Fruit fly (Drosophila melanogaster) whole organism, embryonic: Measurements from ENCODE around the gene CG9395.

Source experiments
- Ada2b ChIP-seq: fragments of 200-800 bp; sonication (Bioruptor generic); IDR thresholded peaks from 2 replicates; pipeline ENCODE4 v1.3.6; 2022; ENCODE audit warnings: missing biosample characterization, missing genetic modification characterization
- B-H1 ChIP-seq: fragments of 200-800 bp; sonication (Bioruptor generic); IDR thresholded peaks from 3 replicates; pipeline ENCODE4 v1.3.6; 2022; ENCODE audit warnings: missing biosample characterization, missing genetic modification characterization
- CG10321 ChIP-seq: fragments of 200-800 bp; sonication (Bioruptor generic); IDR thresholded peaks from 2 replicates; pipeline ENCODE4 v1.3.6; 2022; ENCODE audit warnings: missing biosample characterization, missing genetic modification characterization
- CG10462 ChIP-seq: fragments of 200-800 bp; sonication (Bioruptor generic); optimal IDR thresholded peaks from 2 replicates; lab custom pipeline; 2016; ENCODE audit warnings: missing biosample characterization, missing genetic modification characterization
- CG12219 ChIP-seq: fragments of 200-800 bp; sonication (Bioruptor generic); optimal IDR thresholded peaks from 3 replicates; lab custom pipeline; 2018; ENCODE audit warnings: missing biosample characterization, mild to moderate bottlenecking, missing genetic modification characterization
- CG12659 ChIP-seq: fragments of 200-800 bp; sonication (Bioruptor generic); optimal IDR thresholded peaks from 3 replicates; lab custom pipeline; 2017; ENCODE audit warnings: mild to moderate bottlenecking, missing biosample characterization, missing genetic modification reagents, missing genetic modification characterization
- CG12744 ChIP-seq: fragments of 200-800 bp; sonication (Bioruptor generic); optimal IDR thresholded peaks from 2 replicates; lab custom pipeline; 2016; ENCODE audit warnings: missing biosample characterization, missing genetic modification characterization
- CG13123 ChIP-seq: fragments of 200-800 bp; sonication (Bioruptor generic); optimal IDR thresholded peaks from 2 replicates; lab custom pipeline; 2016; ENCODE audit warnings: missing biosample characterization, missing genetic modification characterization
- CG13775 ChIP-seq: fragments of 200-800 bp; sonication (Bioruptor generic); optimal IDR thresholded peaks from 3 replicates; lab custom pipeline; 2017; ENCODE audit warnings: missing biosample characterization, mild to moderate bottlenecking, missing genetic modification characterization
- CG14667 ChIP-seq: fragments of 200-800 bp; sonication (Bioruptor generic); IDR thresholded peaks from 2 replicates; pipeline ENCODE4 v1.3.6; 2022; ENCODE audit warnings: missing biosample characterization, missing genetic modification characterization
- CG16863 ChIP-seq: fragments of 200-800 bp; sonication (Bioruptor generic); optimal IDR thresholded peaks from 3 replicates; lab custom pipeline; 2016; ENCODE audit warnings: missing biosample characterization, missing genetic modification characterization
- CG17829 ChIP-seq: fragments of 200-800 bp; optimal IDR thresholded peaks from 2 replicates; lab custom pipeline; 2019; ENCODE audit warnings: missing biosample characterization, mild to moderate bottlenecking, missing genetic modification characterization, moderate library complexity
- CG18476 ChIP-seq: fragments of 200-800 bp; sonication (Bioruptor generic); optimal IDR thresholded peaks from 2 replicates; lab custom pipeline; 2016; ENCODE audit warnings: missing biosample characterization, mild to moderate bottlenecking, missing genetic modification characterization
- CG18599 ChIP-seq: fragments of 200-800 bp; sonication (Bioruptor generic); optimal IDR thresholded peaks from 3 replicates; lab custom pipeline; 2017; ENCODE audit warnings: missing biosample characterization, missing genetic modification characterization, mild to moderate bottlenecking, moderate library complexity, missing genetic modification reagents
- CG2712 ChIP-seq: fragments of 200-800 bp; optimal IDR thresholded peaks from 3 replicates; lab custom pipeline; 2019; ENCODE audit warnings: missing biosample characterization, mild to moderate bottlenecking, missing genetic modification characterization, moderate library complexity
- CG31388 ChIP-seq: fragments of 200-800 bp; sonication (Bioruptor generic); optimal IDR thresholded peaks from 2 replicates; lab custom pipeline; 2016; ENCODE audit warnings: missing biosample characterization, missing genetic modification characterization
- CG32767 ChIP-seq: fragments of 200-800 bp; sonication (Bioruptor generic); IDR thresholded peaks from 2 replicates; pipeline ENCODE4 v1.3.6; 2022; ENCODE audit warnings: missing biosample characterization, missing genetic modification characterization
- CG6765 ChIP-seq: fragments of 200-800 bp; sonication (Bioruptor generic); optimal IDR thresholded peaks from 3 replicates; lab custom pipeline; 2017; ENCODE audit warnings: missing biosample characterization, mild to moderate bottlenecking, missing genetic modification characterization
- CG6854 ChIP-seq: fragments of 200-800 bp; sonication (Bioruptor generic); optimal IDR thresholded peaks from 3 replicates; lab custom pipeline; 2017; ENCODE audit warnings: missing biosample characterization, mild to moderate bottlenecking, missing genetic modification characterization
- CG7745 ChIP-seq: fragments of 200-800 bp; sonication (Bioruptor generic); optimal IDR thresholded peaks from 2 replicates; lab custom pipeline; 2018; ENCODE audit warnings: missing biosample characterization, mild to moderate bottlenecking, missing genetic modification characterization, moderate library complexity
- CG7963 ChIP-seq: fragments of 200-800 bp; sonication (Bioruptor generic); IDR thresholded peaks from 3 replicates; pipeline ENCODE4 v1.3.6; 2022; ENCODE audit warnings: missing biosample characterization, missing genetic modification characterization; ENCODE audit not compliant: partially characterized antibody
- CG8281 ChIP-seq: fragments of 200-800 bp; sonication (Bioruptor generic); optimal IDR thresholded peaks from 2 replicates; lab custom pipeline; 2018; ENCODE audit warnings: missing biosample characterization, mild to moderate bottlenecking, missing genetic modification characterization, moderate library complexity
- CG8944 ChIP-seq: fragments of 200-800 bp; sonication (Bioruptor generic); optimal IDR thresholded peaks from 3 replicates; lab custom pipeline; 2016; ENCODE audit warnings: missing biosample characterization, missing genetic modification characterization
- Camta ChIP-seq: fragments of 200-800 bp; sonication (Bioruptor generic); optimal IDR thresholded peaks from 2 replicates; lab custom pipeline; 2016; ENCODE audit warnings: missing biosample characterization, missing genetic modification characterization
- CkIIα-i1 ChIP-seq: fragments of 200-800 bp; sonication (Bioruptor generic); IDR thresholded peaks from 2 replicates; pipeline ENCODE4 v1.3.6; 2022; ENCODE audit warnings: missing biosample characterization, missing genetic modification characterization
- Dbx ChIP-seq: fragments of 200-800 bp; sonication (Bioruptor generic); IDR thresholded peaks from 3 replicates; pipeline ENCODE4 v1.3.6; 2022; ENCODE audit warnings: missing biosample characterization, missing genetic modification characterization
- Dp ChIP-seq: fragments of 200-800 bp; sonication (Bioruptor generic); optimal IDR thresholded peaks from 2 replicates; lab custom pipeline; 2018; ENCODE audit warnings: missing biosample characterization, mild to moderate bottlenecking, missing genetic modification characterization, moderate library complexity
- Hr3 ChIP-seq: fragments of 200-800 bp; sonication (Bioruptor generic); optimal IDR thresholded peaks from 3 replicates; lab custom pipeline; 2016; ENCODE audit warnings: missing biosample characterization, missing genetic modification characterization
- Hr51 ChIP-seq, 2 experiments: fragments of 200-800 bp; sonication (Bioruptor generic); optimal IDR thresholded peaks; 2 replicates in 1 of 2; 3 replicates in 1 of 2; lab custom pipeline; 2016 to 2018; ENCODE audit warnings: missing biosample characterization in 2 of 2, missing genetic modification characterization in 2 of 2, mild to moderate bottlenecking in 1 of 2, moderate library complexity in 1 of 2
- Mad ChIP-seq: fragments of 200-800 bp; sonication (Bioruptor generic); optimal IDR thresholded peaks from 2 replicates; lab custom pipeline; 2016; ENCODE audit warnings: missing biosample characterization, missing genetic modification characterization
- Meics ChIP-seq: fragments of 200-800 bp; sonication (Bioruptor generic); optimal IDR thresholded peaks from 2 replicates; lab custom pipeline; 2017; ENCODE audit warnings: missing biosample characterization, mild to moderate bottlenecking, missing genetic modification characterization
- NfI ChIP-seq: fragments of 200-800 bp; sonication (Bioruptor generic); optimal IDR thresholded peaks from 3 replicates; lab custom pipeline; 2018; ENCODE audit warnings: missing biosample characterization, mild to moderate bottlenecking, missing genetic modification characterization, moderate library complexity
- Sox100B ChIP-seq: fragments of 200-800 bp; sonication (Bioruptor generic); optimal IDR thresholded peaks from 3 replicates; lab custom pipeline; 2018; ENCODE audit warnings: missing biosample characterization, mild to moderate bottlenecking, missing genetic modification characterization
- Tbp ChIP-seq: fragments of >200 bp; optimal IDR thresholded peaks from 2 replicates; lab custom pipeline; 2018; ENCODE audit warnings: missing biosample characterization, missing genetic modification characterization
- YL-1 ChIP-seq: fragments of 200-800 bp; sonication (Bioruptor generic); optimal IDR thresholded peaks from 3 replicates; lab custom pipeline; 2017; ENCODE audit warnings: missing biosample characterization, mild to moderate bottlenecking, missing genetic modification characterization
- cad ChIP-seq: fragments of >200 bp; optimal IDR thresholded peaks from 2 replicates; lab custom pipeline; 2017; ENCODE audit warnings: missing biosample characterization, missing genetic modification characterization
- cas ChIP-seq: fragments of 200-800 bp; sonication (Bioruptor generic); IDR thresholded peaks from 2 replicates; pipeline ENCODE4 v1.3.6; 2022; ENCODE audit warnings: missing biosample characterization, missing genetic modification characterization
- caup ChIP-seq: fragments of 200-800 bp; sonication (Bioruptor generic); optimal IDR thresholded peaks from 3 replicates; lab custom pipeline; 2017; ENCODE audit warnings: missing biosample characterization, mild to moderate bottlenecking, missing genetic modification characterization, moderate library complexity; ENCODE audit not compliant: severe bottlenecking
- dan ChIP-seq: fragments of 200-800 bp; sonication (Bioruptor generic); IDR thresholded peaks from 2 replicates; pipeline ENCODE4 v1.3.6; 2022; ENCODE audit warnings: missing biosample characterization, missing genetic modification characterization
- disco-r ChIP-seq: fragments of 200-800 bp; sonication (Bioruptor generic); optimal IDR thresholded peaks from 2 replicates; lab custom pipeline; 2016; ENCODE audit warnings: missing biosample characterization, missing genetic modification characterization
- dmrt11E ChIP-seq: fragments of 200-800 bp; sonication (Bioruptor generic); optimal IDR thresholded peaks from 3 replicates; lab custom pipeline; 2018; ENCODE audit warnings: missing biosample characterization, mild to moderate bottlenecking, missing genetic modification characterization, moderate library complexity
- gsb-n ChIP-seq: fragments of 200-800 bp; sonication (Bioruptor generic); optimal IDR thresholded peaks from 3 replicates; lab custom pipeline; 2018; ENCODE audit warnings: missing biosample characterization, mild to moderate bottlenecking, missing genetic modification characterization
- jumu ChIP-seq: fragments of 200-800 bp; sonication (Bioruptor generic); optimal IDR thresholded peaks from 3 replicates; lab custom pipeline; 2016; ENCODE audit warnings: missing biosample characterization, missing genetic modification characterization
- lab ChIP-seq: fragments of 200-800 bp; sonication (Bioruptor generic); optimal IDR thresholded peaks from 3 replicates; lab custom pipeline; 2017; ENCODE audit warnings: missing biosample characterization, missing genetic modification characterization, mild to moderate bottlenecking, moderate library complexity, missing genetic modification reagents
- luna ChIP-seq: fragments of 200-800 bp; sonication (Bioruptor generic); optimal IDR thresholded peaks from 2 replicates; lab custom pipeline; 2016; ENCODE audit warnings: missing biosample characterization, missing genetic modification characterization
- nmo ChIP-seq: fragments of 200-800 bp; sonication (Bioruptor generic); optimal IDR thresholded peaks from 2 replicates; lab custom pipeline; 2018; ENCODE audit warnings: missing biosample characterization, mild to moderate bottlenecking, missing genetic modification characterization, moderate library complexity
- ranshi ChIP-seq: fragments of 200-800 bp; sonication (Bioruptor generic); IDR thresholded peaks from 2 replicates; pipeline ENCODE4 v1.3.6; 2022; ENCODE audit warnings: missing biosample characterization, missing genetic modification characterization
- sob ChIP-seq: fragments of 200-800 bp; sonication (Bioruptor generic); IDR thresholded peaks from 2 replicates; pipeline ENCODE4 v1.3.6; 2022; ENCODE audit warnings: missing biosample characterization, missing genetic modification characterization
- tx ChIP-seq: fragments of 200-800 bp; sonication (Bioruptor generic); optimal IDR thresholded peaks from 2 replicates; lab custom pipeline; 2016; ENCODE audit warnings: missing biosample characterization, missing genetic modification characterization

The CG9395 gene

dm6 chr2L:13373435-13374242 lies 18.8 kb upstream of the CG9395 start, which contains the start of the genes Bdp1 and CG6565 (continued):
- TF ChIP-seq cad (GFP tag; lab: Kevin White, UChicago) = no peak
- TF ChIP-seq CG31388 = peak; percentile 95
- peak; percentile 94 for TF ChIP-seq YL-1
- TF ChIP-seq disco-r (GFP tag; lab: Kevin White, UChicago) = peak; percentile 98
- peak; percentile 97 for TF ChIP-seq CG18476 (GFP tag; lab: Kevin White, UChicago)
- peak; percentile 96 to 98 for TF ChIP-seq Hr51 (GFP tag; optimal IDR thresholded peaks at IDR 0.05; lab: Kevin White, UChicago)
- TF ChIP-seq CG18599 = peak; percentile 95
- peak; percentile 93 for TF ChIP-seq Ada2b (GFP tag; lab: Robert Waterston, UW)
- peak; percentile 99 for TF ChIP-seq jumu (GFP tag; lab: Kevin White, UChicago)
- peak; percentile 97 for TF ChIP-seq NfI
- TF ChIP-seq cas (GFP tag; lab: Robert Waterston, UW) = peak; percentile 89
- peak; percentile 99 for TF ChIP-seq Hr3 (GFP tag; lab: Kevin White, UChicago)
- TF ChIP-seq CG6765 (GFP tag; lab: Kevin White, UChicago) = peak; percentile 85
- peak; percentile 98 for TF ChIP-seq dmrt11E (tag; lab: Kevin White, UChicago)
- TF ChIP-seq gsb-n (tag; lab: Kevin White, UChicago) = peak; percentile 96
- peak; percentile 95 for TF ChIP-seq ranshi (GFP tag; lab: Robert Waterston, UW)
- peak; percentile 99 for TF ChIP-seq nmo
- peak; percentile 97 for TF ChIP-seq Mad (GFP tag; lab: Kevin White, UChicago)
- peak; percentile 99 for TF ChIP-seq CG8944

- TF ChIP-seq CG12219 (GFP tag; lab: Kevin White, UChicago) (no peak), Sox100B (GFP tag; lab: Kevin White, UChicago) (no peak), luna (GFP tag; lab: Kevin White, UChicago) (no peak), Camta (GFP tag; lab: Kevin White, UChicago) (no peak), caup (GFP tag; lab: Kevin White, UChicago) (peak; percentile 69), CG12744 (GFP tag; lab: Kevin White, UChicago) (no peak), Dp (GFP tag; lab: Kevin White, UChicago) (peak; percentile 88), CG13123 (GFP tag; lab: Kevin White, UChicago) (no peak), CG32767 (GFP tag; lab: Robert Waterston, UW) (no peak), B-H1 (GFP tag; lab: Robert Waterston, UW) (no peak), CG14667 (no peak), CG8281 (no peak), CG6854 (no peak), lab (GFP tag; lab: Kevin White, UChicago) (peak; percentile 57), CG7963 (GFP tag; lab: Robert Waterston, UW) (peak; percentile 16; the same call in 1 of the 3 replicates), CkIIα-i1 (GFP tag; lab: Robert Waterston, UW) (no peak), Dbx (GFP tag; lab: Robert Waterston, UW) (peak; percentile 24; the same call in 1 of the 3 replicates), CG10321 (GFP tag; lab: Robert Waterston, UW) (no peak), CG17829 (tag; lab: Kevin White, UChicago) (peak; percentile 31), Tbp (GFP tag; lab: Kevin White, UChicago) (no peak), CG7745 (tag; lab: Kevin White, UChicago) (no peak), CG10462 (GFP tag; lab: Kevin White, UChicago) (no peak), Meics (GFP tag; lab: Kevin White, UChicago) (peak; percentile 36), CG2712 (tag; lab: Kevin White, UChicago) (peak; percentile 42), CG13775 (no peak), sob (GFP tag; lab: Robert Waterston, UW) (peak; percentile 66), CG12659 (GFP tag; lab: Kevin White, UChicago) (peak; percentile 76), CG16863 (GFP tag; lab: Kevin White, UChicago) (no peak), dan (GFP tag; lab: Robert Waterston, UW) (no peak), tx (GFP tag; lab: Kevin White, UChicago) (no peak)
Observed at dm6 chr2L:13370762-13371161, 15.9 kb upstream of the CG9395 start, which contains the start of gene ND-B22. Gene ND-B22 (minus strand): TSS chr2L:13371110.
